Worm (Caenorhabditis elegans) whole organism, young adult: ENCODE results near the gene srr-8.

Source experiments
- F57C9.4 ChIP-seq: sonication (generic microtip); optimal IDR thresholded peaks from 2 replicates; lab custom pipeline; 2017; ENCODE audit warnings: mild to moderate bottlenecking, missing genetic modification characterization, missing compliant biosample characterization
- unc-62 ChIP-seq: fragments of 150-350 bp; optimal IDR thresholded peaks from 2 replicates; lab custom pipeline; 2014; ENCODE audit warnings: missing biosample characterization, missing genetic modification reagents, missing genetic modification characterization

DNA sequence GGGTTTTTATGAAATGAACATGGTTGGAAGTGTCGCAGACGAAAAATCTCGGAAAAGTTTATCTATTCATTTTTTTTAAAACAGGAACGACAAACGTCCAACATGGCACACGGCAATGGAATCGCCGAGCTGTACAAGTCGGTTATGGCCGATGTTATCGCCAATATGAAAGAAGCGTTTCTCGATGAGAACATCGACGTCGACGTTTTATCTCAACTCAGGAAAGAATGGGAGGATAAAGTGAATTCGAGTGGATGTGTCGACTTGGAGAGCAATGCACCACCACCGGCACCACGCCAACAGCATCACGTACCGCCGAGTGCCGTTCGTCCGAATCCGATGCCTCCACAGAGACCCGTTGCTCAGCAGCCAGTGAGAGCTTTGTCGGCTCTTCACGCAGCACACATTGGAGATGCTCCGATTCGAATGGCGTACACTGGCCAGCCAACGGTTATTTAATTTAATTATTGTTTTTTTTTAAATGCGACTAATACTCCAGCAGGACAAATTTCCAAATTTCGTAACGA lies 48.6 kb downstream of the srr-8 start:
- TF ChIP-seq F57C9.4 (tag; lab: Kevin White, UChicago) = no peak
- no peak for TF ChIP-seq unc-62 (GFP tag; lab: Kevin White, UChicago)
